Worm (Caenorhabditis elegans): ENCODE results near the gene C25F6.8.
A peak's percentile ranks its signal among the peaks of the same experiment; 100 is the strongest.

The C25F6.8 gene

ce11 chrX:5457184-5457583 is 9.1 kb downstream of the C25F6.8 start:
- TF ChIP-seq K11D2.4 (GFP tag; IDR thresholded peaks at IDR 0.05), result no peak
- no peak for TF ChIP-seq madf-10 (tag; optimal IDR thresholded peaks at IDR 0.05)
- no peak for TF ChIP-seq egl-18 (GFP tag; IDR thresholded peaks at IDR 0.05)
- TF ChIP-seq cebp-1 (GFP tag; IDR thresholded peaks at IDR 0.05), result no peak
- TF ChIP-seq cebp-1 (tag; optimal IDR thresholded peaks at IDR 0.05), result no peak
- no peak for TF ChIP-seq ceh-91 (GFP tag; IDR thresholded peaks at IDR 0.05)
- TF ChIP-seq mxl-1 (tag; optimal IDR thresholded peaks at IDR 0.05), result no peak
- TF ChIP-seq lag-1 (GFP tag; IDR thresholded peaks at IDR 0.05), result no peak

- no peak for TF ChIP-seq aptf-2 (GFP tag; conservative IDR thresholded peaks at IDR 0.05)
Observed at ce11 chrX:5458043-5458442, 10.0 kb downstream of the C25F6.8 start.

ce11 chrX:5458750-5459149 is 10.7 kb downstream of the C25F6.8 start:
- TF ChIP-seq F55B11.4 (tag; optimal IDR thresholded peaks at IDR 0.05; ENCODE audit: borderline replicate concordance, insufficient read depth) (no peak), dpl-1 (GFP tag; optimal IDR thresholded peaks at IDR 0.05) (no peak), ztf-3 (GFP tag; optimal IDR thresholded peaks at IDR 0.05) (no peak), B0035.1 (tag; optimal IDR thresholded peaks at IDR 0.05) (no peak), chd-7 (tag; optimal IDR thresholded peaks at IDR 0.05) (no peak), F57C9.4 (tag; optimal IDR thresholded peaks at IDR 0.05) (no peak), tbx-9 (tag; optimal IDR thresholded peaks at IDR 0.05; ENCODE audit: borderline replicate concordance) (no peak), nhr-80 (tag; optimal IDR thresholded peaks at IDR 0.05) (peak; percentile 37), nfyb-1 (GFP tag; IDR thresholded peaks at IDR 0.05) (no peak)

- TF ChIP-seq Y56A3A.18 (GFP tag; IDR thresholded peaks at IDR 0.05) (no peak), pha-4 (tag; optimal IDR thresholded peaks at IDR 0.05) (no peak), madf-8 (GFP tag; conservative IDR thresholded peaks at IDR 0.05) (no peak), rpc-1 (optimal IDR thresholded peaks at IDR 0.05) (no peak), rpc-1 (tag; optimal IDR thresholded peaks at IDR 0.05) (no peak), nhr-90 (tag; optimal IDR thresholded peaks at IDR 0.05) (no peak), hlh-26 (GFP tag; conservative IDR thresholded peaks at IDR 0.05) (no peak), lir-1 (GFP tag; conservative IDR thresholded peaks at IDR 0.05) (no peak), him-1 (tag; optimal IDR thresholded peaks at IDR 0.05) (no peak), madf-6 (GFP tag; IDR thresholded peaks at IDR 0.05) (no peak), ceh-58 (GFP tag; IDR thresholded peaks at IDR 0.05) (no peak), F57C9.4 (tag; optimal IDR thresholded peaks at IDR 0.05) (no peak), nhr-27 (tag; optimal IDR thresholded peaks at IDR 0.05) (no peak), attf-5 (GFP tag; optimal IDR thresholded peaks at IDR 0.05) (no peak), dox-1 (GFP tag; IDR thresholded peaks at IDR 0.05) (no peak), dpff-1 (tag; optimal IDR thresholded peaks at IDR 0.05) (no peak), F49E8.2 (tag; optimal IDR thresholded peaks at IDR 0.05; ENCODE audit: insufficient read depth) (no peak)
Observed at ce11 chrX:5460930-5461329, 12.9 kb downstream of the C25F6.8 start, which contains the start of gene ddr-1. TSS of gene ddr-1 (plus strand) at chrX:5461230.

- peak; percentile 42 for TF ChIP-seq nhr-80 (tag; optimal IDR thresholded peaks at IDR 0.05)
- no peak for TF ChIP-seq Y67H2A.10 (GFP tag; conservative IDR thresholded peaks at IDR 0.05)
- no peak for TF ChIP-seq snpc-1.3 (tag; optimal IDR thresholded peaks at IDR 0.05; ENCODE audit: insufficient read depth)
Observed at ce11 chrX:5465631-5466030, 17.6 kb downstream of the C25F6.8 start.

Measured in whole organism, young adult.